Worm (Caenorhabditis elegans) whole organism, young adult: ENCODE results near the gene fip-5.
A peak's percentile ranks its signal among the peaks of the same experiment; 100 is the strongest.

Experiments used
- B0336.3 ChIP-seq: fragments of 200-800 bp; sonication (Bioruptor generic); IDR thresholded peaks from 2 replicates; pipeline ENCODE4 v1.3.6; 2022; ENCODE audit warnings: missing genetic modification characterization, missing compliant biosample characterization
- F22D6.2 ChIP-seq: sonication (generic microtip); optimal IDR thresholded peaks from 2 replicates; lab custom pipeline; 2016; ENCODE audit warnings: mild to moderate bottlenecking, missing genetic modification characterization, missing compliant biosample characterization
- F33H1.4 ChIP-seq: fragments of 200-800 bp; sonication (Bioruptor generic); IDR thresholded peaks from 2 replicates; pipeline ENCODE4 v1.3.6; 2022; ENCODE audit warnings: missing genetic modification reagents, missing genetic modification characterization, missing compliant biosample characterization
- F39B2.1 ChIP-seq: fragments of 200-800 bp; sonication (Bioruptor generic); IDR thresholded peaks from 2 replicates; pipeline ENCODE4 v1.3.6; 2022; ENCODE audit warnings: missing genetic modification reagents, missing genetic modification characterization, missing compliant biosample characterization
- K11D2.4 ChIP-seq: fragments of 200-800 bp; sonication (Bioruptor generic); IDR thresholded peaks from 2 replicates; pipeline ENCODE4 v1.3.6; 2022; ENCODE audit warnings: missing genetic modification reagents, missing genetic modification characterization, missing compliant biosample characterization
- K12H6.12 ChIP-seq: fragments of 200-800 bp; sonication (Bioruptor generic); optimal IDR thresholded peaks from 2 replicates; lab custom pipeline; 2018; ENCODE audit warnings: mild to moderate bottlenecking, missing genetic modification characterization, missing compliant biosample characterization
- Y53G8AR.9 ChIP-seq: fragments of 200-800 bp; sonication (Bioruptor generic); conservative IDR thresholded peaks from 2 replicates; pipeline ENCODE4 v1.3.6; 2022; ENCODE audit warnings: missing genetic modification reagents, missing genetic modification characterization, missing compliant biosample characterization
- Y95B8A.8 ChIP-seq: fragments of 200-800 bp; sonication (Bioruptor generic); IDR thresholded peaks from 2 replicates; pipeline ENCODE4 v1.3.6; 2022; ENCODE audit warnings: missing genetic modification reagents, missing genetic modification characterization, missing compliant biosample characterization
- akir-1 ChIP-seq: fragments of 200-800 bp; sonication (Bioruptor generic); optimal IDR thresholded peaks from 2 replicates; lab custom pipeline; 2018; ENCODE audit warnings: mild to moderate bottlenecking, missing genetic modification characterization, moderate library complexity, missing compliant biosample characterization
- atf-7 ChIP-seq: sonication (generic microtip); optimal IDR thresholded peaks from 2 replicates; lab custom pipeline; 2017; ENCODE audit warnings: mild to moderate bottlenecking, missing genetic modification characterization, missing compliant biosample characterization
- bed-1 ChIP-seq: fragments of 200-800 bp; sonication (Bioruptor generic); IDR thresholded peaks from 2 replicates; pipeline ENCODE4 v1.3.6; 2022; ENCODE audit warnings: missing genetic modification reagents, missing genetic modification characterization, missing compliant biosample characterization
- cebp-1 ChIP-seq, 2 experiments: fragments of 200-800 bp in 1 of 2; sonication (Bioruptor generic) in 1 of 2; sonication (generic microtip) in 1 of 2; IDR thresholded peaks in 1 of 2; optimal IDR thresholded peaks in 1 of 2; 2 replicates each; pipeline versions ENCODE4 v1.3.6 to Lab custom; 2017 to 2022; ENCODE audit warnings: missing compliant biosample characterization in 2 of 2, missing genetic modification characterization in 2 of 2, mild to moderate bottlenecking in 1 of 2, missing genetic modification reagents in 1 of 2, moderate library complexity in 1 of 2
- ceh-100 ChIP-seq: fragments of 200-800 bp; sonication (Bioruptor generic); IDR thresholded peaks from 2 replicates; pipeline ENCODE4 v1.3.6; 2022; ENCODE audit warnings: missing genetic modification reagents, missing genetic modification characterization, missing compliant biosample characterization
- ceh-79 ChIP-seq: sonication (generic microtip); optimal IDR thresholded peaks from 2 replicates; lab custom pipeline; 2017; ENCODE audit warnings: mild to moderate bottlenecking, missing genetic modification characterization, missing compliant biosample characterization
- die-1 ChIP-seq: sonication (generic microtip); optimal IDR thresholded peaks from 2 replicates; lab custom pipeline; 2016; ENCODE audit warnings: missing genotype, mild to moderate bottlenecking, missing genetic modification characterization, missing compliant biosample characterization
- dpff-1 ChIP-seq: sonication (generic microtip); optimal IDR thresholded peaks from 2 replicates; lab custom pipeline; 2017; ENCODE audit warnings: mild to moderate bottlenecking, missing genetic modification characterization, missing compliant biosample characterization
- egl-44 ChIP-seq: fragments of 200-800 bp; sonication (Bioruptor generic); IDR thresholded peaks from 2 replicates; pipeline ENCODE4 v1.3.6; 2022; ENCODE audit warnings: missing genetic modification reagents, missing genetic modification characterization, missing compliant biosample characterization
- egrh-3 ChIP-seq: fragments of 200-800 bp; sonication (Bioruptor generic); IDR thresholded peaks from 2 replicates; pipeline ENCODE4 v1.3.6; 2022; ENCODE audit warnings: missing genetic modification reagents, missing genetic modification characterization, missing compliant biosample characterization
- gei-17 ChIP-seq: fragments of 200-800 bp; sonication (Bioruptor generic); optimal IDR thresholded peaks from 2 replicates; lab custom pipeline; 2018; ENCODE audit warnings: mild to moderate bottlenecking, missing genetic modification characterization, missing compliant biosample characterization
- hsf-1 ChIP-seq: fragments of 200-800 bp; sonication (Bioruptor generic); IDR thresholded peaks from 2 replicates; pipeline ENCODE4 v1.3.6; 2022; ENCODE audit warnings: missing genetic modification reagents, missing genetic modification characterization, missing compliant biosample characterization
- let-607 ChIP-seq, 2 experiments: fragments of 200-800 bp in 1 of 2; sonication (Bioruptor generic) in 1 of 2; sonication (generic microtip) in 1 of 2; optimal IDR thresholded peaks; 2 replicates each; lab custom pipeline; 2016 to 2018; ENCODE audit warnings: mild to moderate bottlenecking in 2 of 2, missing compliant biosample characterization in 2 of 2, missing genetic modification characterization in 2 of 2, moderate library complexity in 2 of 2, missing genotype in 1 of 2
- lin-40 ChIP-seq: sonication (generic microtip); optimal IDR thresholded peaks from 2 replicates; lab custom pipeline; 2016; ENCODE audit warnings: missing genetic modification characterization, mild to moderate bottlenecking, missing compliant biosample characterization, missing genotype, missing genetic modification reagents
- lin-54 ChIP-seq: fragments of 200-800 bp; sonication (Bioruptor generic); optimal IDR thresholded peaks from 2 replicates; lab custom pipeline; 2018; ENCODE audit warnings: mild to moderate bottlenecking, missing genetic modification characterization, missing compliant biosample characterization
- lsl-1 ChIP-seq: fragments of 200-800 bp; sonication (Bioruptor generic); optimal IDR thresholded peaks from 2 replicates; lab custom pipeline; 2018; ENCODE audit warnings: mild to moderate bottlenecking, missing genetic modification characterization, moderate library complexity, missing compliant biosample characterization
- madf-3 ChIP-seq: fragments of 200-800 bp; sonication (Bioruptor generic); IDR thresholded peaks from 2 replicates; pipeline ENCODE4 v1.3.6; 2022; ENCODE audit warnings: missing genetic modification reagents, missing genetic modification characterization, missing compliant biosample characterization
- madf-6 ChIP-seq: fragments of 200-800 bp; sonication (Bioruptor generic); IDR thresholded peaks from 2 replicates; pipeline ENCODE4 v1.3.6; 2022; ENCODE audit warnings: missing genetic modification reagents, missing genetic modification characterization, missing compliant biosample characterization
- mcd-1 ChIP-seq: fragments of 200-800 bp; sonication (Bioruptor generic); IDR thresholded peaks from 2 replicates; pipeline ENCODE4 v1.3.6; 2022; ENCODE audit warnings: missing genetic modification reagents, missing genetic modification characterization, missing compliant biosample characterization
- mel-28 ChIP-seq: sonication (generic microtip); optimal IDR thresholded peaks from 2 replicates; lab custom pipeline; 2016; ENCODE audit warnings: borderline replicate concordance, mild to moderate bottlenecking, missing genetic modification characterization, missing compliant biosample characterization
- mxl-1 ChIP-seq: sonication (generic microtip); optimal IDR thresholded peaks from 2 replicates; lab custom pipeline; 2016; ENCODE audit warnings: missing genetic modification characterization, missing compliant biosample characterization
- nhr-80 ChIP-seq: sonication (generic microtip); optimal IDR thresholded peaks from 2 replicates; lab custom pipeline; 2016; ENCODE audit warnings: missing genetic modification characterization, missing compliant biosample characterization
- nhr-90 ChIP-seq: sonication (generic microtip); optimal IDR thresholded peaks from 2 replicates; lab custom pipeline; 2016; ENCODE audit warnings: missing genotype, mild to moderate bottlenecking, missing genetic modification characterization, missing compliant biosample characterization
- sdz-38 ChIP-seq: sonication (generic microtip); optimal IDR thresholded peaks from 2 replicates; lab custom pipeline; 2016; ENCODE audit warnings: missing genotype, missing genetic modification characterization, missing compliant biosample characterization
- snpc-1.1 ChIP-seq: sonication (generic microtip); optimal IDR thresholded peaks from 2 replicates; lab custom pipeline; 2017; ENCODE audit warnings: missing genetic modification characterization, mild to moderate bottlenecking, missing compliant biosample characterization, antibody characterized with exemption, moderate library complexity, missing genotype, missing genetic modification reagents; ENCODE audit not compliant: insufficient read depth
- unc-62 ChIP-seq: fragments of 150-350 bp; optimal IDR thresholded peaks from 2 replicates; lab custom pipeline; 2014; ENCODE audit warnings: missing biosample characterization, missing genetic modification reagents, missing genetic modification characterization
- zfh-2 ChIP-seq: fragments of 200-800 bp; sonication (Bioruptor generic); conservative IDR thresholded peaks from 2 replicates; pipeline ENCODE4 v1.3.6; 2022; ENCODE audit warnings: missing genetic modification reagents, missing genetic modification characterization, missing compliant biosample characterization
- zim-3 ChIP-seq: sonication (generic microtip); optimal IDR thresholded peaks from 2 replicates; lab custom pipeline; 2017; ENCODE audit warnings: mild to moderate bottlenecking, missing genetic modification characterization, moderate library complexity, missing compliant biosample characterization
- ztf-22 ChIP-seq: fragments of 200-800 bp; sonication (Bioruptor generic); optimal IDR thresholded peaks from 2 replicates; lab custom pipeline; 2018; ENCODE audit warnings: mild to moderate bottlenecking, missing genetic modification characterization, moderate library complexity, missing compliant biosample characterization
- ztf-26 ChIP-seq: sonication (generic microtip); optimal IDR thresholded peaks from 2 replicates; lab custom pipeline; 2017; ENCODE audit warnings: missing genetic modification characterization, missing compliant biosample characterization

Gene fip-5

DNA sequence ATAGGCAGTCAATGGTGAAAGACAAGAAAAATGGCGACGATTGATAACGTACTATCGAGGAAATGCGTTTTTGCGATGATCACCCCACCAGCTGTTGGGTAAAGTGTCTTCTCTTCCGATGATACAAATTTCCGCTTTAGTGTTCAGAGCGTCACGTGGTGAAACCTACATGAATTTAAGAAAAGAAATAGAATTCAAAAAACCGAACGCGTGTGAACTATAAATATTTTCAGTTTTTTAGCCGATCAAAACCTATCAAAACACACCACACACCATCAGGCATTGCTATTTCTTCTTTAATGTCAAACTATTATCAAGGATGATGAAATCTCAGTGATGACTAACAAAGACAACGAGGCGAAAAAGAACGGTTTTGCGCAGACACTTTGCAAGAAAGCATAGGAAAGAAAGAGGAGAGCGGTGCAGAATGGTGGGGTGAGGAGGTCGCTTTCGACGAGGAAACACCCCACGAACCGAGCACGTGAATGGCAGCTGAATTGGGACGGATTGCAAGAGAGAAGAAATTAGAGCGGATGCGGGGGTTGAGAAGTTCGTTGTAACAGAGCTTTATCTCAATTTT lies 29.6 kb downstream of the fip-5 start:
- TF ChIP-seq bed-1 (GFP tag; lab: Robert Waterston, UW) (no peak), B0336.3 (GFP tag; lab: Robert Waterston, UW) (peak; percentile 31; the same call in 1 of the 2 replicates), atf-7 (tag; lab: Kevin White, UChicago) (peak; percentile 48), snpc-1.1 (tag; lab: Kevin White, UChicago) (no peak), lin-54 (GFP tag; lab: Kevin White, UChicago) (no peak), F22D6.2 (tag; lab: Kevin White, UChicago) (peak; percentile 4), K11D2.4 (GFP tag; lab: Robert Waterston, UW) (peak; percentile 38; the same call in 1 of the 2 replicates), K12H6.12 (tag; lab: Kevin White, UChicago) (peak; percentile 22), ceh-79 (tag; lab: Kevin White, UChicago) (no peak), let-607 (tag; optimal IDR thresholded peaks at IDR 0.05; lab: Kevin White, UChicago) (peak in 1 of 2 experiments; percentile 3), lin-40 (peak; percentile 55), mcd-1 (GFP tag; lab: Robert Waterston, UW) (0 out of 2 replicates have a peak, but pooled peaks have one; percentile 7), unc-62 (GFP tag; lab: Kevin White, UChicago) (peak; percentile 47), ztf-26 (peak; percentile 56), cebp-1 (GFP tag; IDR thresholded peaks at IDR 0.05; lab: Robert Waterston, UW) (peak; percentile 75), cebp-1 (tag; optimal IDR thresholded peaks at IDR 0.05; lab: Kevin White, UChicago) (peak; percentile 89), gei-17 (GFP tag; lab: Kevin White, UChicago) (peak; percentile 23), zfh-2 (GFP tag; lab: Robert Waterston, UW) (peak; percentile 78), nhr-80 (tag; lab: Kevin White, UChicago) (peak; percentile 81), madf-6 (GFP tag; lab: Robert Waterston, UW) (no peak)

DNA sequence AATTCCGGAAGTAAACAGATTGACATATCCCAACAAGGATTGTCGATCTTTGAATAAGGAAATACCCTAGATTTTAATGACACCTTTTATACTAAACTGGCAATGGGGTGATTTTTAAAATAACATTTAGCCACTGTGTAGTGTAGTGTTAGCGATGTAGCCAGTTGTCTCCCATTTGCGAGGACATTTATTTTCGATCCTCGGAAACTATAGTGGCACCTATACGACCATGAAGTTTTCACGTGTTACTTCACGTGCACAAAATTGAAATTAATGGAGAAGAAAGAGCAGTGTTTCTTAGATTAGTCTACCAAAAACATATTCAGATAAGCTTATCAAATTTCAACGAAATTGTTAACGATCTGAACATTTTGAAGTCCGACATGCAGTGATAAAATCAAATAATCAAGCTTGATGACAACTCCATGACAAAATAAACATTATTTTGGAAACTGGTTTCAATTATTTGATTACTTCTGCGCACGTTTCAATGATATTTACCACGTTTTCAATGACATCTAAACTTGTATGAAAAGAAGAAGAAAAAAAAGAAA lies 30.8 kb downstream of the fip-5 start, which contains the start of gene R07E3.4:
TSS of gene R07E3.4 (minus strand) at position 51 of the 554 bp plus-strand sequence.
- peak; percentile 34 for TF ChIP-seq nhr-80 (tag; lab: Kevin White, UChicago)
- TF ChIP-seq mxl-1 (tag; lab: Kevin White, UChicago): no peak

DNA sequence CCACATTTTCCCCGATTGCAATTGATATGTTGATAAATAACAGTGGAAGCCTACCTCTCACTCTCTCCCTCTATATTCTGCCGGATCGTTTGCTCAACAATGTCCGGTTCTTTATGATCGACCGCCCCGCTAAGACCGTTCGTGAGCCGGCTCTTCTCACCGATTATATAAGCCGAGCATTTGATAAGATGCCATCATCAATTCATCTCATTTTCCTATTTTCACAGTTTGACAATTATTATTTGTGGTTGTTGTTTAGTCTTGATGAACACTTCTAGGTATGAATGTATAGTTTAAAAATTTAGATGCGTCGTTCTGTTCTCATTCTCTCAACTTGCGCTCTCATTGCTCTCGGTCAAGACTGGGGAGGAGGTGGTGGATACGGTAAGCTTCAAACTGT lies 33.6 kb downstream of the fip-5 start, which contains the start of gene idpa-3:
TSS of gene idpa-3 (plus strand) at position 301 of the 400 bp plus-strand sequence.
- no peak for TF ChIP-seq madf-3 (GFP tag; lab: Robert Waterston, UW)

DNA sequence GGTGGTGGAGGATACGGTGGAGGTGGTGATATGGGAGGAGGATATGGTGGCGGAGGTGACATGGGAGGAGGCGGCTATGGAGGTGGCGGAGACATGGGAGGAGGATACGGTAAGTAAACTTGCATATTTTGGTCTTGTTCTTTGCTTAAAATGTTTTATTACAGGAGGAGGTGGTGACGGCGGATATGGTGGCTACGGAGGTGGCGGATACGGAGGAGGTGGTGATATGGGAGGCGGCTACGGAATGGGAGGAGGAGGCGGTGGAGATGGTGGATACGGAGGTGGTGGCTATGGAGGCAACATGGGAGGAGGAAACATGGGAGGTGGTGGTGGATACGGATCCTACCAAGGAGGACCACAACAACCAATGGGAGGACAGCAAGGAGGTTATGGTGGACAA lies 34.1 kb downstream of the fip-5 start:
- no peak for TF ChIP-seq F33H1.4 (GFP tag; lab: Robert Waterston, UW)
- TF ChIP-seq nhr-90 (tag; lab: Kevin White, UChicago): no peak
- TF ChIP-seq lsl-1 (GFP tag; lab: Kevin White, UChicago): no peak
- 0 out of 2 replicates have a peak, but pooled peaks have one; percentile 21 for TF ChIP-seq hsf-1 (GFP tag; lab: Robert Waterston, UW)
- TF ChIP-seq dpff-1: no peak
- no peak for TF ChIP-seq sdz-38 (tag; lab: Kevin White, UChicago)
- peak; percentile 78 for TF ChIP-seq zfh-2 (GFP tag; lab: Robert Waterston, UW)
- TF ChIP-seq egrh-3 (GFP tag; lab: Robert Waterston, UW): peak; percentile 33; the same call in 1 of the 2 replicates
- TF ChIP-seq die-1 (tag; lab: Kevin White, UChicago): no peak

ce11 chrX:10338100-10338499 lies 35.6 kb downstream of the fip-5 start, which contains the start of gene cut-5:
Gene cut-5, minus strand, starts transcription at chrX:10338200.
- TF ChIP-seq F22D6.2 (tag; lab: Kevin White, UChicago): no peak
- no peak for TF ChIP-seq ztf-26
- no peak for TF ChIP-seq mel-28 (tag; lab: Kevin White, UChicago)
- no peak for TF ChIP-seq cebp-1 (GFP tag; IDR thresholded peaks at IDR 0.05; lab: Robert Waterston, UW)
- TF ChIP-seq cebp-1 (tag; optimal IDR thresholded peaks at IDR 0.05; lab: Kevin White, UChicago): no peak
- no peak for TF ChIP-seq bed-1 (GFP tag; lab: Robert Waterston, UW)
- TF ChIP-seq ztf-22 (GFP tag; lab: Kevin White, UChicago): no peak
- no peak for TF ChIP-seq Y53G8AR.9 (GFP tag; lab: Robert Waterston, UW)
- no peak for TF ChIP-seq akir-1 (GFP tag; lab: Kevin White, UChicago)
- no peak for TF ChIP-seq madf-3 (GFP tag; lab: Robert Waterston, UW)
- TF ChIP-seq sdz-38 (tag; lab: Kevin White, UChicago): no peak
- TF ChIP-seq ceh-100 (GFP tag; lab: Robert Waterston, UW): no peak
- TF ChIP-seq zim-3 (tag; lab: Kevin White, UChicago): no peak
- no peak for TF ChIP-seq egl-44
- no peak for TF ChIP-seq F39B2.1 (GFP tag; lab: Robert Waterston, UW)
- no peak for TF ChIP-seq Y95B8A.8
